Worm (Caenorhabditis elegans): ENCODE results near the gene M106.7.

The M106.7 gene

ce11 chrII:10888979-10889378 lies 32.0 kb upstream of the M106.7 start, which contains the start of gene ptr-8:
TSS of gene ptr-8 (plus strand) at chrII:10889279.
- TF ChIP-seq ama-1 (optimal IDR thresholded peaks at IDR 0.05) = no peak
- no peak for TF ChIP-seq mdl-1 (tag; optimal IDR thresholded peaks at IDR 0.05)
- TF ChIP-seq R02D3.7 (tag; optimal IDR thresholded peaks at IDR 0.05) = no peak
- TF ChIP-seq nhr-77 (tag; optimal IDR thresholded peaks at IDR 0.05) = no peak
- TF ChIP-seq ceh-82 (tag; optimal IDR thresholded peaks at IDR 0.05) = no peak
- no peak for TF ChIP-seq lin-15B (tag; optimal IDR thresholded peaks at IDR 0.05)
- no peak for TF ChIP-seq nhr-11 (tag; optimal IDR thresholded peaks at IDR 0.05)
- TF ChIP-seq nhr-25 (tag; optimal IDR thresholded peaks at IDR 0.05) = no peak
- no peak for TF ChIP-seq nhr-76 (tag; optimal IDR thresholded peaks at IDR 0.05)
- no peak for TF ChIP-seq fkh-10 (GFP tag; optimal IDR thresholded peaks at IDR 0.05)
- no peak for TF ChIP-seq daf-12 (tag; optimal IDR thresholded peaks at IDR 0.05)
- no peak for TF ChIP-seq ceh-28 (tag; optimal IDR thresholded peaks at IDR 0.05)
- TF ChIP-seq ztf-4 (tag; optimal IDR thresholded peaks at IDR 0.05) = no peak
- TF ChIP-seq egl-27 (tag; optimal IDR thresholded peaks at IDR 0.05) = no peak
- no peak for TF ChIP-seq snpc-4 (tag; optimal IDR thresholded peaks at IDR 0.05)
- no peak for TF ChIP-seq elt-3 (tag; optimal IDR thresholded peaks at IDR 0.05)
- TF ChIP-seq nfya-1 (tag; optimal IDR thresholded peaks at IDR 0.05; ENCODE audit: insufficient read depth) = no peak

ce11 chrII:10887097-10887496 lies 30.1 kb upstream of the M106.7 start:
- TF ChIP-seq fkh-10 (GFP tag; optimal IDR thresholded peaks at IDR 0.05) (no peak), eor-1 (tag; optimal IDR thresholded peaks at IDR 0.05) (no peak), nhr-25 (tag; optimal IDR thresholded peaks at IDR 0.05) (peak; percentile 69), nhr-23 (tag; optimal IDR thresholded peaks at IDR 0.05) (peak; percentile 75), egl-5 (tag; optimal IDR thresholded peaks at IDR 0.05) (peak; percentile 16), pha-4 (tag; optimal IDR thresholded peaks at IDR 0.05) (no peak)

- TF ChIP-seq nhr-23 (tag; optimal IDR thresholded peaks at IDR 0.05) (peak; percentile 68), pqm-1 (tag; optimal IDR thresholded peaks at IDR 0.05) (no peak), aly-2 (tag; optimal IDR thresholded peaks at IDR 0.05) (no peak)
These were observed 29.0 kb upstream of the M106.7 start, which contains the start of gene F44F4.3 for ce11 chrII:10885868-10886514. TSS of gene F44F4.3 (minus strand) at chrII:10885918.

ce11 chrII:10885250-10885649 lies 28.3 kb upstream of the M106.7 start:
- TF ChIP-seq mml-1 (tag; optimal IDR thresholded peaks at IDR 0.05) = no peak
- TF ChIP-seq ceh-9 (tag; optimal IDR thresholded peaks at IDR 0.05) = no peak
- no peak for TF ChIP-seq lin-39 (tag; optimal IDR thresholded peaks at IDR 0.05)

ce11 chrII:10884396-10884795 lies 27.4 kb upstream of the M106.7 start, which contains the start of gene egg-3:
TSS of gene egg-3 (minus strand) at chrII:10884441.
- TF ChIP-seq fkh-10 (GFP tag; optimal IDR thresholded peaks at IDR 0.05) = no peak
- no peak for TF ChIP-seq elt-2 (tag; optimal IDR thresholded peaks at IDR 0.05)
- no peak for TF ChIP-seq egl-27 (tag; optimal IDR thresholded peaks at IDR 0.05)
- TF ChIP-seq lsy-12 (tag; optimal IDR thresholded peaks at IDR 0.05) = no peak
- TF ChIP-seq ceh-82 (tag; optimal IDR thresholded peaks at IDR 0.05) = no peak
- TF ChIP-seq tbx-2 (tag; optimal IDR thresholded peaks at IDR 0.05) = no peak
- TF ChIP-seq elt-1 (tag; optimal IDR thresholded peaks at IDR 0.05) = no peak
- no peak for TF ChIP-seq pha-4 (tag; optimal IDR thresholded peaks at IDR 0.05)
- TF ChIP-seq nhr-12 (tag; optimal IDR thresholded peaks at IDR 0.05) = no peak
- TF ChIP-seq nhr-76 (tag; optimal IDR thresholded peaks at IDR 0.05) = no peak
- TF ChIP-seq eor-1 (tag; optimal IDR thresholded peaks at IDR 0.05) = no peak
- TF ChIP-seq ceh-9 (tag; optimal IDR thresholded peaks at IDR 0.05) = no peak
- TF ChIP-seq nhr-237 (tag; optimal IDR thresholded peaks at IDR 0.05) = no peak

- TF ChIP-seq nhr-237 (tag; optimal IDR thresholded peaks at IDR 0.05) = no peak
- TF ChIP-seq ceh-28 (tag; optimal IDR thresholded peaks at IDR 0.05) = no peak
- TF ChIP-seq nhr-67 (tag; optimal IDR thresholded peaks at IDR 0.05) = no peak
- TF ChIP-seq ceh-16 (tag; optimal IDR thresholded peaks at IDR 0.05) = no peak
- no peak for TF ChIP-seq ztf-4 (tag; optimal IDR thresholded peaks at IDR 0.05)
- TF ChIP-seq mdl-1 (tag; optimal IDR thresholded peaks at IDR 0.05) = no peak
- TF ChIP-seq lsy-12 (tag; optimal IDR thresholded peaks at IDR 0.05) = no peak
- TF ChIP-seq nhr-76 (tag; optimal IDR thresholded peaks at IDR 0.05) = no peak
- TF ChIP-seq unc-62 (GFP tag; optimal IDR thresholded peaks at IDR 0.05) = no peak
- no peak for TF ChIP-seq pha-4 (tag; optimal IDR thresholded peaks at IDR 0.05)
- TF ChIP-seq unc-39 (tag; optimal IDR thresholded peaks at IDR 0.05) = no peak
- TF ChIP-seq elt-2 (tag; optimal IDR thresholded peaks at IDR 0.05) = no peak
These were observed 23.6 kb upstream of the M106.7 start, which contains the start of gene lurp-1 for ce11 chrII:10880625-10881024. TSS of gene lurp-1 (plus strand) at chrII:10880925.

Measured in whole organism, L3 larva.